Worm (Caenorhabditis elegans) whole organism, L4 larva: Measurements from ENCODE around the gene nprl-3.

Experiments
- D1046.2 ChIP-seq: fragments of 200-800 bp; sonication (Bioruptor generic); IDR thresholded peaks from 2 replicates; pipeline ENCODE4 v1.3.6; 2022; ENCODE audit warnings: missing genetic modification characterization, missing compliant biosample characterization
- Y48G9A.11 ChIP-seq: fragments of 200-800 bp; sonication (Bioruptor generic); IDR thresholded peaks from 2 replicates; pipeline ENCODE4 v1.3.6; 2022; ENCODE audit warnings: missing genetic modification reagents, missing genetic modification characterization, missing compliant biosample characterization
- daf-12 ChIP-seq: fragments of 150-350 bp; optimal IDR thresholded peaks from 2 replicates; lab custom pipeline; 2014; ENCODE audit warnings: missing biosample characterization, missing genetic modification reagents, missing genetic modification characterization
- mep-1 ChIP-seq: fragments of 150-350 bp; sonication (generic microtip); optimal IDR thresholded peaks from 3 replicates; lab custom pipeline; 2014; ENCODE audit warnings: missing biosample characterization, missing genetic modification characterization
- nhr-102 ChIP-seq: sonication (generic microtip); optimal IDR thresholded peaks from 2 replicates; lab custom pipeline; 2016; ENCODE audit warnings: mild to moderate bottlenecking, missing genetic modification characterization, moderate library complexity, missing compliant biosample characterization
- saeg-2 ChIP-seq: fragments of 200-800 bp; sonication (Bioruptor generic); IDR thresholded peaks from 2 replicates; pipeline ENCODE4 v1.3.6; 2022; ENCODE audit warnings: missing genetic modification reagents, missing genetic modification characterization, missing compliant biosample characterization
- skn-1 ChIP-seq: fragments of 150-350 bp; optimal IDR thresholded peaks from 2 replicates; lab custom pipeline; 2014; ENCODE audit warnings: missing biosample characterization, missing genetic modification characterization

DNA sequence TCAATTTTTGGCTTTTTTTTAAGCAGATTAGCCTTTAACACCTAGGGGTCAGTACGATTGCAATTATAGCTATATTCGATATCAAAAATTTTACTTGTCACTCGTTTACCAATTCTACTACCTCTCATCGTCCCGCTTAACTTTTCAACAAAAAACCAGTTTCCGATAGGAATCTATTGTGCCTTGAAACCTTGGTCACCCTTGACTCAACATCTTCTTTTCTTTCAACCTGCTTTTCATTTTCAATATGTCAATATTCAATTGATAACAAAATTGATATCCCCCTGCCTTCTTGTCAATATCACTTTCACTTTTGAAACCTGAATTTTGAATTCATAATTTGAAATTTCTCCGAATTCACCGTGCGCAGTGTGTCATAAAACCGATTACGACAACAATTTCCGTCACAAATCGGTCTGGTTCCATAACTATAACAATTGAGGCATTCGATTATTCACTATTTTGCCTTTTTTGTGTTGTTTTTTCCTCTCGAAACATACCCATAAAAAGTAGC lies 5.4 kb downstream of the nprl-3 start:
- TF ChIP-seq saeg-2 (GFP tag; lab: Robert Waterston, UW) (no peak), nhr-102 (tag; lab: Kevin White, UChicago) (no peak), mep-1 (tag; lab: Kevin White, UChicago) (no peak), D1046.2 (GFP tag; lab: Robert Waterston, UW) (no peak), daf-12 (tag; lab: Kevin White, UChicago) (no peak), Y48G9A.11 (no peak), skn-1 (tag; lab: Kevin White, UChicago) (no peak)
